Fruit fly (Drosophila melanogaster): ENCODE results near the gene CG13004.

CG13004 gene

DNA sequence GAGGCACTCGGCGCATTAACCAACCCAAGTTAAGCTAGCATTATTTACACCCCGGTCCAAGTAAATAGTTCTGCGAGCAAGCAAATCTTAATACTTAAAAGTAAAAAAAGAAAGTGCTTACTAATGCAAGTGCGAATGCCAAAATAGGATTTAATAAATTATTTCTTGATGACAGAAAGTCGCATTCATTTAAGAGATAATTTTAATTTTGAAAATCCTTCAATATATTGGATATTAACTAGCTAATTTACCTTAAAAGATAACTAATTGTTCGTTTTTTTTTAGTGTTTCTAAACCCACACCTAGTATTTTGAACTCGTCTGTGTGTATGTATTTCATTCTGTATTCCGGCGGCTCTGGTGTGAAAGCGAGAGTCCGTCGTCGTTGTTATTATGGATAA, 19.4 kb upstream of the CG13004 start (continued):
- TF ChIP-seq slbo (GFP tag; IDR thresholded peaks at IDR 0.05) (peak; percentile 38; the same call in 1 of the 2 replicates), Hr3 (GFP tag; optimal IDR thresholded peaks at IDR 0.05) (peak; percentile 29), CG4360 (GFP tag; IDR thresholded peaks at IDR 0.05) (no peak), tgo (GFP tag; IDR thresholded peaks at IDR 0.05) (peak; percentile 61; the same call in 2 of the 3 replicates), gcm (GFP tag; optimal IDR thresholded peaks at IDR 0.05) (peak; percentile 41), CG7839 (tag; optimal IDR thresholded peaks at IDR 0.05) (peak; percentile 70), gsb-n (tag; optimal IDR thresholded peaks at IDR 0.05) (peak; percentile 30), CG1647 (GFP tag; optimal IDR thresholded peaks at IDR 0.05) (no peak), CG12104 (GFP tag; optimal IDR thresholded peaks at IDR 0.05) (peak; percentile 36), Bteb2 (GFP tag; optimal IDR thresholded peaks at IDR 0.05) (peak; percentile 7), CG15269 (tag; optimal IDR thresholded peaks at IDR 0.05) (peak; percentile 75), Hmr (GFP tag; optimal IDR thresholded peaks at IDR 0.05) (peak; percentile 39), CG10147 (GFP tag; optimal IDR thresholded peaks at IDR 0.05) (peak; percentile 56), D (optimal IDR thresholded peaks at IDR 0.05) (no peak), D (GFP tag; optimal IDR thresholded peaks at IDR 0.05) (peak; percentile 57), tx (GFP tag; optimal IDR thresholded peaks at IDR 0.05) (no peak), so (GFP tag; IDR thresholded peaks at IDR 0.05) (0 out of 3 replicates have a peak, but pooled peaks have one; percentile 33), CoRest (tag; optimal IDR thresholded peaks at IDR 0.05) (peak; percentile 71), mam (GFP tag; optimal IDR thresholded peaks at IDR 0.05) (peak; percentile 16), CG15601 (tag; optimal IDR thresholded peaks at IDR 0.05) (peak; percentile 39), Xbp1 (GFP tag; optimal IDR thresholded peaks at IDR 0.05) (peak; percentile 47), chif (GFP tag; optimal IDR thresholded peaks at IDR 0.05) (peak; percentile 13 to 44), D19A (tag; optimal IDR thresholded peaks at IDR 0.05) (no peak), ewg (GFP tag; optimal IDR thresholded peaks at IDR 0.05) (peak; percentile 43), CG14710 (tag; optimal IDR thresholded peaks at IDR 0.05) (peak; percentile 33), lilli (GFP tag; optimal IDR thresholded peaks at IDR 0.05) (peak; percentile 27), zfh2 (GFP tag; optimal IDR thresholded peaks at IDR 0.05) (no peak), gem (tag; optimal IDR thresholded peaks at IDR 0.05) (peak; percentile 77), Hsf (GFP tag; optimal IDR thresholded peaks at IDR 0.05) (peak; percentile 43), CG34422 (GFP tag; IDR thresholded peaks at IDR 0.05) (0 out of 3 replicates have a peak, but pooled peaks have one; percentile 28), Drgx (GFP tag; IDR thresholded peaks at IDR 0.05) (0 out of 2 replicates have a peak, but pooled peaks have one; percentile 31), fd3F (GFP tag; optimal IDR thresholded peaks at IDR 0.05) (peak; percentile 26), CG17361 (GFP tag; IDR thresholded peaks at IDR 0.05) (peak; percentile 74), sisA (GFP tag; IDR thresholded peaks at IDR 0.05) (peak; percentile 51; the same call in 1 of the 2 replicates), Dref (GFP tag; IDR thresholded peaks at IDR 0.05) (no peak), Nf-YB (GFP tag; optimal IDR thresholded peaks at IDR 0.05) (peak; percentile 34), CG13424 (tag; optimal IDR thresholded peaks at IDR 0.05) (peak; percentile 70), lmd (GFP tag; IDR thresholded peaks at IDR 0.05) (peak; percentile 46), vnd (GFP tag; IDR thresholded peaks at IDR 0.05; ENCODE audit: partially characterized antibody) (no peak), nau (GFP tag; optimal IDR thresholded peaks at IDR 0.05) (no peak), ATbp (GFP tag; optimal IDR thresholded peaks at IDR 0.05) (peak; percentile 60), nmo (GFP tag; optimal IDR thresholded peaks at IDR 0.05) (peak; percentile 72), ranshi (GFP tag; IDR thresholded peaks at IDR 0.05) (0 out of 2 replicates have a peak, but pooled peaks have one; percentile 10), ro (GFP tag; IDR thresholded peaks at IDR 0.05) (no peak), gce (GFP tag; IDR thresholded peaks at IDR 0.05) (no peak), Ravus (GFP tag; IDR thresholded peaks at IDR 0.05) (no peak; the same call in 1 of the 2 replicates), wdn (GFP tag; IDR thresholded peaks at IDR 0.05) (no peak), CG32532 (GFP tag; IDR thresholded peaks at IDR 0.05) (no peak), CG6854 (GFP tag; optimal IDR thresholded peaks at IDR 0.05) (peak; percentile 37), dmrt99B (tag; optimal IDR thresholded peaks at IDR 0.05) (peak; percentile 81), az2 (GFP tag; optimal IDR thresholded peaks at IDR 0.05) (peak; percentile 35)

All from whole organism, embryonic.